Fruit fly (Drosophila melanogaster): ENCODE data around the gene CG42233.

CG42233 gene

DNA sequence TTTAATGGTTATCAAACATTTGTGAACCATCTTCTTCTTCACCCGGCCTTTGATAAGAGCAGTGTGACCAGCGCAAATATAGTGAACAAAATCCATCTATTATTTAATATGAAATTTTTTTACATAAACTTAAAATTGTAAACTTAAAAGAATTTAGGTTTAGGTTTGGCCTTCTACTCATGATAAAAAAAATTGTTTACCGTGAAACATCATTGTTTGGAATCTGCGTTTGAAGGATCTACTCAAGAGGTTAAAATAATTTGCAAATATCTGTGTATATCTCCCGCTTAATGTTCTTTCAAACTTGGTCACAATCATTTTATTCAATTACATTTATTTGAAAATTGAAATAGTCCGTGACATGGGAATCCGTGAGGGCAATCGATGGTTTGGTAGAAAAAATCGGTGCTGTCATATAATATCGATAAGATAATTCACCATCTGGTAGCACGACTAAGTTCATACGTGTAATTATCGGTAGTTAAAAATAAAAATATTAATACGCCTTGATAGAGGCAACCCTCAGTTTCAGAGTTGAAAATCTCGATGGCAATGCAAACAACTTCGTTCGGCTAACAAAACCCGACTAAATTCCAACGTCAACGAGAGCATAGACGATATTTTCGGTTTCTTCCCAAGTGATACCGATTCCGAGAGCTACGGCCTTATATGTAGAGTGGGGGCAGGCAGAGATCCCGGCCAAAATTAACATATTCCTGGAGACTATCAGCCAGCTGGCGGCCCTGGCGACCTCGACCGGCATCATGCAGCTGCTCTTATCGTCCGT is 33.1 kb downstream of the CG42233 start, which contains the start of the genes betaGlu and sip3 (continued):
- TF ChIP-seq CG2889 (GFP tag; IDR thresholded peaks at IDR 0.05) (no peak), CG1832 (GFP tag; optimal IDR thresholded peaks at IDR 0.05) (no peak), Awh (GFP tag; IDR thresholded peaks at IDR 0.05) (no peak), vvl (GFP tag; IDR thresholded peaks at IDR 0.05) (no peak), CG11696 (GFP tag; IDR thresholded peaks at IDR 0.05) (no peak), Opbp (GFP tag; IDR thresholded peaks at IDR 0.05; ENCODE audit: partially characterized antibody) (peak; percentile 92), BEAF-32 (GFP tag; optimal IDR thresholded peaks at IDR 0.05) (peak; percentile 93), CG6254 (GFP tag; optimal IDR thresholded peaks at IDR 0.05) (no peak), amos (GFP tag; IDR thresholded peaks at IDR 0.05; ENCODE audit: partially characterized antibody) (peak; percentile 94), Deaf1 (tag; optimal IDR thresholded peaks at IDR 0.05) (no peak), Ets97D (GFP tag; optimal IDR thresholded peaks at IDR 0.05) (peak; percentile 47), maf-S (GFP tag; optimal IDR thresholded peaks at IDR 0.05) (no peak), CG6175 (GFP tag; IDR thresholded peaks at IDR 0.05) (no peak), onecut (GFP tag; IDR thresholded peaks at IDR 0.05) (no peak), Bdp1 (GFP tag; optimal IDR thresholded peaks at IDR 0.05) (no peak), sna (GFP tag; IDR thresholded peaks at IDR 0.05; ENCODE audit: partially characterized antibody) (peak; percentile 92), Nf-YC (tag; optimal IDR thresholded peaks at IDR 0.05) (peak; percentile 40), CG5953 (GFP tag; IDR thresholded peaks at IDR 0.05) (no peak), danr (GFP tag; IDR thresholded peaks at IDR 0.05) (no peak), fd102C (GFP tag; optimal IDR thresholded peaks at IDR 0.05) (no peak), lov (optimal IDR thresholded peaks at IDR 0.05) (no peak), lov (GFP tag; IDR thresholded peaks at IDR 0.05) (no peak), CG31224 (GFP tag; IDR thresholded peaks at IDR 0.05) (no peak), CG18476 (GFP tag; optimal IDR thresholded peaks at IDR 0.05) (peak; percentile 4), CG12104 (GFP tag; optimal IDR thresholded peaks at IDR 0.05) (no peak), CG1647 (GFP tag; optimal IDR thresholded peaks at IDR 0.05) (no peak), CG7839 (tag; optimal IDR thresholded peaks at IDR 0.05) (no peak), zf30C (GFP tag; optimal IDR thresholded peaks at IDR 0.05) (no peak), CG12155 (GFP tag; optimal IDR thresholded peaks at IDR 0.05) (peak; percentile 13), CG10147 (GFP tag; optimal IDR thresholded peaks at IDR 0.05) (no peak), scrt (GFP tag; optimal IDR thresholded peaks at IDR 0.05) (no peak), CG13296 (GFP tag; optimal IDR thresholded peaks at IDR 0.05) (no peak), CG34376 (GFP tag; optimal IDR thresholded peaks at IDR 0.05) (no peak), Ets65A (GFP tag) (peak; percentile 64), D19A (tag; optimal IDR thresholded peaks at IDR 0.05) (no peak), ash1 (GFP tag; optimal IDR thresholded peaks at IDR 0.05) (no peak), CG9797 (GFP tag; optimal IDR thresholded peaks at IDR 0.05) (peak; percentile 52), CG18619 (GFP tag; optimal IDR thresholded peaks at IDR 0.05) (no peak), CG15514 (GFP tag; optimal IDR thresholded peaks at IDR 0.05) (peak; percentile 94), CG15601 (tag; optimal IDR thresholded peaks at IDR 0.05) (peak; percentile 42), btn (GFP tag; optimal IDR thresholded peaks at IDR 0.05) (no peak), CG8924 (tag; optimal IDR thresholded peaks at IDR 0.05) (peak; percentile 25), Six4 (GFP tag; optimal IDR thresholded peaks at IDR 0.05) (peak; percentile 6), CG8388 (GFP tag; optimal IDR thresholded peaks at IDR 0.05) (peak; percentile 3), CG16815 (GFP tag; optimal IDR thresholded peaks at IDR 0.05) (no peak), pan (optimal IDR thresholded peaks at IDR 0.05) (no peak), pan (GFP tag; optimal IDR thresholded peaks at IDR 0.05 in 1 of 2, IDR thresholded peaks at IDR 0.05 in 1 of 2) (no peak), Dek (tag; optimal IDR thresholded peaks at IDR 0.05) (peak; percentile 27), CG12391 (tag; optimal IDR thresholded peaks at IDR 0.05) (peak; percentile 65), MESR4 (GFP tag; optimal IDR thresholded peaks at IDR 0.05) (peak; percentile 61)

All from whole organism, embryonic.